Worm (Caenorhabditis elegans) whole organism, late embryonic: ENCODE results near the gene sra-34.

Experiments used
- ama-1 ChIP-seq: fragments of 150-350 bp; optimal IDR thresholded peaks from 2 replicates; lab custom pipeline; 2014
- ceh-2 ChIP-seq: sonication (generic microtip); optimal IDR thresholded peaks from 2 replicates; lab custom pipeline; 2016; ENCODE audit warnings: missing genotype, missing genetic modification characterization, missing compliant biosample characterization
- ceh-31 ChIP-seq: sonication (generic microtip); optimal IDR thresholded peaks from 2 replicates; lab custom pipeline; 2016; ENCODE audit warnings: missing genetic modification characterization, missing compliant biosample characterization
- ceh-9 ChIP-seq: sonication (generic microtip); optimal IDR thresholded peaks from 2 replicates; lab custom pipeline; 2016; ENCODE audit warnings: mild to moderate bottlenecking, missing genetic modification characterization, inconsistent platforms, missing compliant biosample characterization
- che-1 ChIP-seq: sonication (generic microtip); optimal IDR thresholded peaks from 2 replicates; lab custom pipeline; 2016; ENCODE audit warnings: mild to moderate bottlenecking, missing genetic modification characterization, missing compliant biosample characterization
- dve-1 ChIP-seq: sonication (generic microtip); optimal IDR thresholded peaks from 2 replicates; lab custom pipeline; 2017; ENCODE audit warnings: antibody characterized with exemption, mild to moderate bottlenecking, missing genetic modification characterization, missing compliant biosample characterization
- fkh-10 ChIP-seq: fragments of 150-350 bp; optimal IDR thresholded peaks from 2 replicates; lab custom pipeline; 2014; ENCODE audit warnings: missing biosample characterization, missing genetic modification reagents, missing genetic modification characterization
- lim-6 ChIP-seq: sonication (generic microtip); optimal IDR thresholded peaks from 2 replicates; lab custom pipeline; 2016; ENCODE audit warnings: missing genetic modification characterization, missing compliant biosample characterization
- nhr-11 ChIP-seq: fragments of 150-350 bp; optimal IDR thresholded peaks from 2 replicates; lab custom pipeline; 2014; ENCODE audit warnings: missing biosample characterization, missing genetic modification characterization
- pat-9 ChIP-seq: fragments of 200-800 bp; sonication (Bioruptor generic); optimal IDR thresholded peaks from 2 replicates; lab custom pipeline; 2018; ENCODE audit warnings: mild to moderate bottlenecking, missing genetic modification characterization, moderate library complexity, missing compliant biosample characterization
- pha-4 ChIP-seq: fragments of 150-350 bp; optimal IDR thresholded peaks from 2 replicates; lab custom pipeline; 2018; ENCODE audit warnings: missing biosample characterization, missing genetic modification reagents, missing genetic modification characterization
- tbx-2 ChIP-seq: sonication (generic microtip); optimal IDR thresholded peaks from 2 replicates; lab custom pipeline; 2016; ENCODE audit warnings: missing genetic modification characterization, missing compliant biosample characterization
- unc-86 ChIP-seq: sonication (generic microtip); optimal IDR thresholded peaks from 2 replicates; lab custom pipeline; 2016; ENCODE audit warnings: missing genetic modification characterization, missing compliant biosample characterization

- TF ChIP-seq lim-6 (no peak), unc-86 (tag; lab: Kevin White, UChicago) (no peak), ama-1 (lab: Kevin White, UChicago) (no peak), pha-4 (tag; lab: Kevin White, UChicago) (no peak), nhr-11 (tag; lab: Kevin White, UChicago) (no peak), fkh-10 (no peak), ceh-31 (tag; lab: Kevin White, UChicago) (no peak), pat-9 (no peak), dve-1 (no peak), tbx-2 (no peak), ceh-2 (tag; lab: Kevin White, UChicago) (no peak), ceh-9 (tag; lab: Kevin White, UChicago) (no peak), che-1 (no peak)
Measured at ce11 chrII:4517254-4517653, 26.2 kb downstream of the sra-34 start.
